3 fruit fly cellular contexts compared by ENCODE assay signal in genomic region chr3R:25651414-25651813, dm6.
TF ChIP-seq lines count a peak whose summit lies in the region.

No protein-coding gene starts in this region.

TF ChIP-seq in whole organism, embryonic, 481 proteins besides CTCF, POLR2A, EP300 and RAD21 (continued from another document and continues in another):
- no peak for TF ChIP-seq dmrt11E (tag; optimal IDR thresholded peaks at IDR 0.05; lab: Kevin White, UChicago)
- TF ChIP-seq cwo (GFP tag; optimal IDR thresholded peaks at IDR 0.05; lab: Kevin White, UChicago): no peak
- TF ChIP-seq bab2 (GFP tag; optimal IDR thresholded peaks at IDR 0.05; lab: Kevin White, UChicago): no peak
- TF ChIP-seq stc (GFP tag; IDR thresholded peaks at IDR 0.05; lab: Robert Waterston, UW): 0 out of 2 replicates have a peak, but pooled peaks have one; percentile 5
- TF ChIP-seq crc (GFP tag; optimal IDR thresholded peaks at IDR 0.05; lab: Kevin White, UChicago): no peak
- peak; percentile 9 for TF ChIP-seq CG2678 (tag; optimal IDR thresholded peaks at IDR 0.05; lab: Kevin White, UChicago)
- no peak for TF ChIP-seq ato (GFP tag; IDR thresholded peaks at IDR 0.05; lab: Robert Waterston, UW; ENCODE audit: partially characterized antibody)
- TF ChIP-seq Ada2b (GFP tag; IDR thresholded peaks at IDR 0.05; lab: Robert Waterston, UW): peak; percentile 41; the same call in 1 of the 2 replicates
- TF ChIP-seq CG14014 (GFP tag; IDR thresholded peaks at IDR 0.05; lab: Robert Waterston, UW): 0 out of 2 replicates have a peak, but pooled peaks have one; percentile 25
- TF ChIP-seq CG12391 (tag; optimal IDR thresholded peaks at IDR 0.05; lab: Kevin White, UChicago): peak; percentile 32
- 0 out of 2 replicates have a peak, but pooled peaks have one; percentile 12 for TF ChIP-seq wdn (GFP tag; IDR thresholded peaks at IDR 0.05; lab: Robert Waterston, UW)
- no peak for TF ChIP-seq prd (optimal IDR thresholded peaks at IDR 0.05; lab: Kevin White, UChicago)
- TF ChIP-seq prd (GFP tag; IDR thresholded peaks at IDR 0.05; lab: Robert Waterston, UW): peak; percentile 33; the same call in 2 of the 3 replicates
- peak; percentile 41; the same call in 2 of the 3 replicates for TF ChIP-seq dysf (GFP tag; IDR thresholded peaks at IDR 0.05; lab: Robert Waterston, UW)
- TF ChIP-seq CG4707 (GFP tag; optimal IDR thresholded peaks at IDR 0.05; lab: Kevin White, UChicago): no peak
- TF ChIP-seq Myb (GFP tag; optimal IDR thresholded peaks at IDR 0.05; lab: Kevin White, UChicago): no peak
- TF ChIP-seq lab (GFP tag; optimal IDR thresholded peaks at IDR 0.05; lab: Kevin White, UChicago): peak; percentile 32
- TF ChIP-seq CG10565 (GFP tag; optimal IDR thresholded peaks at IDR 0.05; lab: Kevin White, UChicago): no peak
- TF ChIP-seq CG31224 (GFP tag; IDR thresholded peaks at IDR 0.05; lab: Robert Waterston, UW): 0 out of 2 replicates have a peak, but pooled peaks have one; percentile 21
- TF ChIP-seq C15 (GFP tag; IDR thresholded peaks at IDR 0.05; lab: Robert Waterston, UW): 0 out of 3 replicates have a peak, but pooled peaks have one; percentile 36
- TF ChIP-seq CG6254 (GFP tag; optimal IDR thresholded peaks at IDR 0.05; lab: Kevin White, UChicago): peak; percentile 2
- peak in 1 of 2 experiments; percentile 28 for TF ChIP-seq Hr51 (GFP tag; optimal IDR thresholded peaks at IDR 0.05; lab: Kevin White, UChicago)
- peak; percentile 22 for TF ChIP-seq CG18262 (tag; optimal IDR thresholded peaks at IDR 0.05; lab: Kevin White, UChicago)
- peak; percentile 28; the same call in 1 of the 2 replicates for TF ChIP-seq slbo (GFP tag; IDR thresholded peaks at IDR 0.05; lab: Robert Waterston, UW)
- TF ChIP-seq CG34224 (GFP tag; IDR thresholded peaks at IDR 0.05; lab: Robert Waterston, UW; ENCODE audit: partially characterized antibody): no peak
- no peak for TF ChIP-seq Opbp (GFP tag; IDR thresholded peaks at IDR 0.05; lab: Robert Waterston, UW; ENCODE audit: partially characterized antibody)
- TF ChIP-seq vvl (GFP tag; IDR thresholded peaks at IDR 0.05; lab: Robert Waterston, UW): 0 out of 2 replicates have a peak, but pooled peaks have one; percentile 10
- peak; percentile 14 for TF ChIP-seq CG7839 (tag; optimal IDR thresholded peaks at IDR 0.05; lab: Kevin White, UChicago)
- TF ChIP-seq nmo (GFP tag; optimal IDR thresholded peaks at IDR 0.05; lab: Kevin White, UChicago): peak; percentile 0
- TF ChIP-seq sens (GFP tag; lab: Kevin White, UChicago): peak; percentile 27
- TF ChIP-seq CG14710 (tag; optimal IDR thresholded peaks at IDR 0.05; lab: Kevin White, UChicago): no peak
- peak; percentile 5 for TF ChIP-seq CG18599 (GFP tag; optimal IDR thresholded peaks at IDR 0.05; lab: Kevin White, UChicago)
- TF ChIP-seq CG32767 (GFP tag; IDR thresholded peaks at IDR 0.05; lab: Robert Waterston, UW): no peak
- TF ChIP-seq Xrp1 (GFP tag; IDR thresholded peaks at IDR 0.05; lab: Robert Waterston, UW): peak; percentile 53; the same call in 1 of the 2 replicates
- TF ChIP-seq hkb (optimal IDR thresholded peaks at IDR 0.05; lab: Kevin White, UChicago): no peak
- TF ChIP-seq hkb (GFP tag; IDR thresholded peaks at IDR 0.05; lab: Robert Waterston, UW): peak; percentile 60
- TF ChIP-seq nerfin-2 (GFP tag; IDR thresholded peaks at IDR 0.05; lab: Robert Waterston, UW; ENCODE audit: partially characterized antibody): 0 out of 2 replicates have a peak, but pooled peaks have one; percentile 0
- TF ChIP-seq CG4424 (GFP tag; optimal IDR thresholded peaks at IDR 0.05; lab: Kevin White, UChicago): peak; percentile 23
- no peak for TF ChIP-seq CG9437 (GFP tag; optimal IDR thresholded peaks at IDR 0.05; lab: Kevin White, UChicago)
- 0 out of 2 replicates have a peak, but pooled peaks have one; percentile 28 for TF ChIP-seq sens-2 (GFP tag; IDR thresholded peaks at IDR 0.05; lab: Robert Waterston, UW)

TF ChIP-seq in whole organism, prepupa, 60 proteins besides CTCF, POLR2A, EP300 and RAD21 (continued from another document):
- TF ChIP-seq CG15336 (GFP tag; IDR thresholded peaks at IDR 0.05; lab: Robert Waterston, UW) (peak; percentile 77), CG8119 (GFP tag; IDR thresholded peaks at IDR 0.05; lab: Robert Waterston, UW) (peak; percentile 70), dac (GFP tag; optimal IDR thresholded peaks at IDR 0.05; lab: Kevin White, UChicago) (no peak), acj6 (GFP tag; optimal IDR thresholded peaks at IDR 0.05; lab: Kevin White, UChicago) (peak; percentile 44), CG6276 (GFP tag; optimal IDR thresholded peaks at IDR 0.05; lab: Kevin White, UChicago) (peak; percentile 63), Ets21C (GFP tag; optimal IDR thresholded peaks at IDR 0.05; lab: Kevin White, UChicago) (no peak), fd59A (GFP tag; optimal IDR thresholded peaks at IDR 0.05; lab: Kevin White, UChicago) (no peak), CG10669 (GFP tag; optimal IDR thresholded peaks at IDR 0.05; lab: Kevin White, UChicago) (peak; percentile 38), CG6163 (GFP tag; IDR thresholded peaks at IDR 0.05; lab: Robert Waterston, UW) (peak; percentile 71; the same call in 1 of the 3 replicates), Hr38 (GFP tag; optimal IDR thresholded peaks at IDR 0.05; lab: Kevin White, UChicago) (no peak), CG3032 (tag; optimal IDR thresholded peaks at IDR 0.05; lab: Kevin White, UChicago) (peak; percentile 47), Hr4 (GFP tag; optimal IDR thresholded peaks at IDR 0.05; lab: Kevin White, UChicago) (peak; percentile 65), lz (GFP tag; optimal IDR thresholded peaks at IDR 0.05; lab: Kevin White, UChicago) (peak; percentile 30), CG6808 (GFP tag; optimal IDR thresholded peaks at IDR 0.05; lab: Kevin White, UChicago) (peak; percentile 46), ss (GFP tag; optimal IDR thresholded peaks at IDR 0.05; lab: Kevin White, UChicago) (peak in 1 of 2 experiments; percentile 47), Eip93F (GFP tag; optimal IDR thresholded peaks at IDR 0.05; lab: Kevin White, UChicago) (no peak), topi (GFP tag; optimal IDR thresholded peaks at IDR 0.05; lab: Kevin White, UChicago) (peak; percentile 56), CG11902 (GFP tag; optimal IDR thresholded peaks at IDR 0.05; lab: Kevin White, UChicago) (no peak), CG7368 (GFP tag; optimal IDR thresholded peaks at IDR 0.05; lab: Kevin White, UChicago) (peak; percentile 34), Smox (GFP tag; optimal IDR thresholded peaks at IDR 0.05; lab: Kevin White, UChicago) (peak; percentile 25), spab (GFP tag; optimal IDR thresholded peaks at IDR 0.05; lab: Kevin White, UChicago) (peak; percentile 43), CG11294 (GFP tag; IDR thresholded peaks at IDR 0.05; lab: Robert Waterston, UW) (0 out of 2 replicates have a peak, but pooled peaks have one; percentile 11), CG4318 (GFP tag; optimal IDR thresholded peaks at IDR 0.05; lab: Kevin White, UChicago) (no peak), esn (GFP tag; optimal IDR thresholded peaks at IDR 0.05; lab: Kevin White, UChicago) (peak; percentile 47), CG1621 (tag; optimal IDR thresholded peaks at IDR 0.05; lab: Kevin White, UChicago) (peak; percentile 11), CG32006 (GFP tag; optimal IDR thresholded peaks at IDR 0.05; lab: Kevin White, UChicago) (peak; percentile 65), CG16779 (tag; optimal IDR thresholded peaks at IDR 0.05; lab: Kevin White, UChicago) (no peak), Ets96B (tag; optimal IDR thresholded peaks at IDR 0.05; lab: Kevin White, UChicago) (peak; percentile 45), Sox14 (GFP tag; optimal IDR thresholded peaks at IDR 0.05; lab: Kevin White, UChicago) (peak; percentile 10), Eip75B (GFP tag; optimal IDR thresholded peaks at IDR 0.05; lab: Kevin White, UChicago) (peak; percentile 36), pdm3 (GFP tag; optimal IDR thresholded peaks at IDR 0.05; lab: Kevin White, UChicago) (peak; percentile 43), CG8632 (GFP tag; optimal IDR thresholded peaks at IDR 0.05; lab: Kevin White, UChicago) (peak; percentile 18), OdsH (GFP tag; optimal IDR thresholded peaks at IDR 0.05; lab: Kevin White, UChicago) (peak; percentile 55), achi (GFP tag; optimal IDR thresholded peaks at IDR 0.05; lab: Kevin White, UChicago) (peak; percentile 49), eg (GFP tag; IDR thresholded peaks at IDR 0.05; lab: Robert Waterston, UW) (peak; percentile 66)
TF ChIP-seq in whole organism, prepupa: peak in this region for 41.

TF ChIP-seq in whole organism, wandering third instar larva, 38 proteins besides CTCF, POLR2A, EP300 and RAD21 (continued from another document):
- TF ChIP-seq dl (GFP tag; optimal IDR thresholded peaks at IDR 0.05; lab: Kevin White, UChicago; ENCODE audit: insufficient read depth in 1 of 2, partially characterized antibody in 2 of 2) (no peak), CG9705 (GFP tag; optimal IDR thresholded peaks at IDR 0.05; lab: Kevin White, UChicago) (no peak), dmrt93B (GFP tag; optimal IDR thresholded peaks at IDR 0.05; lab: Kevin White, UChicago) (peak; percentile 13), ey (GFP tag; optimal IDR thresholded peaks at IDR 0.05; lab: Kevin White, UChicago) (no peak), sage (GFP tag; optimal IDR thresholded peaks at IDR 0.05; lab: Kevin White, UChicago) (peak; percentile 17), usp (GFP tag; optimal IDR thresholded peaks at IDR 0.05; lab: Kevin White, UChicago) (no peak), Vsx2 (GFP tag; optimal IDR thresholded peaks at IDR 0.05; lab: Kevin White, UChicago; ENCODE audit: partially characterized antibody) (no peak), Hnf4 (GFP tag; optimal IDR thresholded peaks at IDR 0.05; lab: Kevin White, UChicago) (no peak)
